Worm (Caenorhabditis elegans): ENCODE results near the gene T01B7.5.

T01B7.5 gene

ce11 chrII:8744555-8745448, 28.2 kb downstream of the T01B7.5 start (continued):
- TF ChIP-seq mxl-2 (GFP tag; conservative IDR thresholded peaks at IDR 0.05), result no peak
- TF ChIP-seq nhr-28 (tag; optimal IDR thresholded peaks at IDR 0.05), result peak; percentile 47
- TF ChIP-seq dpl-1 (GFP tag; optimal IDR thresholded peaks at IDR 0.05), result no peak
- TF ChIP-seq ama-1 (optimal IDR thresholded peaks at IDR 0.05), result peak; percentile 85
- TF ChIP-seq set-16 (GFP tag; IDR thresholded peaks at IDR 0.05), result no peak
- peak; percentile 40 for TF ChIP-seq mxl-3 (GFP tag; optimal IDR thresholded peaks at IDR 0.05)
- TF ChIP-seq dve-1 (tag; optimal IDR thresholded peaks at IDR 0.05; ENCODE audit: insufficient read depth), result peak; percentile 30
- no peak for TF ChIP-seq F37D6.2 (tag; optimal IDR thresholded peaks at IDR 0.05)
- peak; percentile 11 for TF ChIP-seq mep-1 (tag; optimal IDR thresholded peaks at IDR 0.05)
- TF ChIP-seq fkh-10 (GFP tag; optimal IDR thresholded peaks at IDR 0.05), result no peak
- peak; percentile 62 to 68 for TF ChIP-seq mdl-1 (tag; optimal IDR thresholded peaks at IDR 0.05)
- TF ChIP-seq ceh-28 (tag; optimal IDR thresholded peaks at IDR 0.05), result no peak
- TF ChIP-seq daf-16 (GFP tag; optimal IDR thresholded peaks at IDR 0.05), result no peak
- peak; percentile 31 for TF ChIP-seq daf-16 (tag; optimal IDR thresholded peaks at IDR 0.05)
- peak; percentile 62 for TF ChIP-seq nhr-11 (tag; optimal IDR thresholded peaks at IDR 0.05)
- no peak for TF ChIP-seq ztf-11 (tag; optimal IDR thresholded peaks at IDR 0.05)
- TF ChIP-seq ztf-7 (tag; optimal IDR thresholded peaks at IDR 0.05), result no peak
- peak; percentile 22; the same call in 1 of the 2 replicates for TF ChIP-seq pha-4 (GFP tag; IDR thresholded peaks at IDR 0.05)
- no peak for TF ChIP-seq pha-4 (tag; optimal IDR thresholded peaks at IDR 0.05)
- TF ChIP-seq nhr-42 (GFP tag; IDR thresholded peaks at IDR 0.05), result 0 out of 2 replicates have a peak, but pooled peaks have one; percentile 12
- TF ChIP-seq hlh-30 (tag; optimal IDR thresholded peaks at IDR 0.05; ENCODE audit: insufficient read depth), result peak; percentile 26
- no peak for TF ChIP-seq hlh-11 (tag; optimal IDR thresholded peaks at IDR 0.05)
- TF ChIP-seq aha-1 (tag), result peak; percentile 95
- TF ChIP-seq lin-39 (tag; optimal IDR thresholded peaks at IDR 0.05), result no peak
- no peak for TF ChIP-seq tra-1 (GFP tag; IDR thresholded peaks at IDR 0.05)
- TF ChIP-seq daf-19 (GFP tag; conservative IDR thresholded peaks at IDR 0.05), result no peak
- TF ChIP-seq Y48G9A.11 (GFP tag; IDR thresholded peaks at IDR 0.05), result no peak; the same call in 1 of the 2 replicates
- TF ChIP-seq Y75B8A.6 (GFP tag; IDR thresholded peaks at IDR 0.05), result 0 out of 2 replicates have a peak, but pooled peaks have one; percentile 8
- no peak for TF ChIP-seq lir-3 (tag; optimal IDR thresholded peaks at IDR 0.05)
- peak; percentile 64 for TF ChIP-seq duxl-1 (tag; optimal IDR thresholded peaks at IDR 0.05; ENCODE audit: poor library complexity)
- TF ChIP-seq lin-38 (GFP tag; IDR thresholded peaks at IDR 0.05), result peak; percentile 10; the same call in 1 of the 2 replicates
- peak in 1 of 2 experiments; percentile 14 for TF ChIP-seq hif-1 (tag; optimal IDR thresholded peaks at IDR 0.05)
- TF ChIP-seq madf-5 (GFP tag; IDR thresholded peaks at IDR 0.05), result 0 out of 4 replicates have a peak, but pooled peaks of 1 of the 2 experiments have one; percentile 3
- peak; percentile 64 for TF ChIP-seq T26A8.4 (GFP tag; IDR thresholded peaks at IDR 0.05)
- no peak for TF ChIP-seq ceh-82 (tag; optimal IDR thresholded peaks at IDR 0.05)
- no peak for TF ChIP-seq ZK337.2 (GFP tag; IDR thresholded peaks at IDR 0.05)
- 0 out of 2 replicates have a peak, but pooled peaks have one; percentile 3 for TF ChIP-seq ceh-44 (GFP tag; IDR thresholded peaks at IDR 0.05)
- TF ChIP-seq nhr-10 (tag; optimal IDR thresholded peaks at IDR 0.05), result no peak
- TF ChIP-seq lsy-2 (tag; optimal IDR thresholded peaks at IDR 0.05), result peak in 1 of 2 experiments; percentile 3
- no peak; the same call in 1 of the 2 replicates for TF ChIP-seq egl-43 (GFP tag; IDR thresholded peaks at IDR 0.05)
- no peak for TF ChIP-seq saeg-2 (GFP tag; IDR thresholded peaks at IDR 0.05)
- no peak for TF ChIP-seq zip-11 (GFP tag; IDR thresholded peaks at IDR 0.05)
